Fruit fly (Drosophila melanogaster) whole organism, wandering third instar larva: ENCODE data around the gene Atg2.

ENCODE experiments used
- CG9705 ChIP-seq: fragments of 200-800 bp; sonication (Bioruptor generic); optimal IDR thresholded peaks from 2 replicates; lab custom pipeline; 2018; ENCODE audit warnings: missing biosample characterization, mild to moderate bottlenecking, missing genetic modification characterization
- Dfd ChIP-seq: fragments of >200 bp; optimal IDR thresholded peaks from 2 replicates; lab custom pipeline; 2017; ENCODE audit warnings: missing biosample characterization, missing genetic modification characterization
- Dif ChIP-seq: fragments of 200-275, 200-300 bp; sonication (Bioruptor generic); optimal IDR thresholded peaks from 2 replicates; lab custom pipeline; 2018; ENCODE audit warnings: missing biosample characterization, missing genetic modification characterization; ENCODE audit not compliant: partially characterized antibody
- HLH106 ChIP-seq: fragments of 200-800 bp; optimal IDR thresholded peaks from 3 replicates; lab custom pipeline; 2019; ENCODE audit warnings: missing biosample characterization, mild to moderate bottlenecking, missing genetic modification characterization, moderate library complexity
- Jra ChIP-seq: sonication (Bioruptor generic); optimal IDR thresholded peaks from 2 replicates; lab custom pipeline; 2016; ENCODE audit warnings: missing biosample characterization, missing genetic modification characterization
- Mio ChIP-seq: sonication (Bioruptor generic); optimal IDR thresholded peaks from 2 replicates; lab custom pipeline; 2016; ENCODE audit warnings: missing biosample characterization, missing genetic modification characterization
- OdsH ChIP-seq: fragments of 200-800 bp; sonication (Bioruptor generic); optimal IDR thresholded peaks from 2 replicates; lab custom pipeline; 2016; ENCODE audit warnings: missing biosample characterization, mild to moderate bottlenecking, missing genetic modification characterization
- Vsx2 ChIP-seq: fragments of 200-300, 225-300 bp; sonication (Bioruptor generic); optimal IDR thresholded peaks from 2 replicates; lab custom pipeline; 2018; ENCODE audit warnings: missing biosample characterization, missing genetic modification characterization; ENCODE audit not compliant: partially characterized antibody
- dl ChIP-seq, 2 experiments: fragments of 175-275, 200-275 bp in 1 of 2; fragments of 200-275 bp in 1 of 2; sonication (Bioruptor generic); optimal IDR thresholded peaks; lab custom pipeline; 2018; ENCODE audit warnings: mild to moderate bottlenecking in 2 of 2, missing biosample characterization in 2 of 2, missing genetic modification characterization in 2 of 2, moderate library complexity in 2 of 2; ENCODE audit not compliant: partially characterized antibody in 2 of 2, insufficient read depth in 1 of 2

dm6 chr3L:2782678-2783027 is 8.5 kb downstream of the Atg2 start:
- TF ChIP-seq Vsx2 (GFP tag; lab: Kevin White, UChicago) (no peak), Jra (GFP tag; lab: Kevin White, UChicago) (no peak), dl (GFP tag; optimal IDR thresholded peaks at IDR 0.05; lab: Kevin White, UChicago; ENCODE audit: insufficient read depth in 1 of 2, partially characterized antibody in 2 of 2) (no peak), HLH106 (tag; lab: Kevin White, UChicago) (no peak), Dfd (GFP tag; lab: Kevin White, UChicago) (no peak), OdsH (no peak), CG9705 (GFP tag; lab: Kevin White, UChicago) (no peak), Mio (GFP tag; lab: Kevin White, UChicago) (no peak), Dif (no peak)
